Worm (Caenorhabditis elegans) whole organism, dauer: ENCODE measurements around the gene B0244.9.

ENCODE experiments used
- unc-62 ChIP-seq: sonication (generic microtip); optimal IDR thresholded peaks from 2 replicates; lab custom pipeline; 2017; ENCODE audit warnings: missing biosample characterization, missing genetic modification reagents, missing genetic modification characterization

B0244.9 gene

DNA sequence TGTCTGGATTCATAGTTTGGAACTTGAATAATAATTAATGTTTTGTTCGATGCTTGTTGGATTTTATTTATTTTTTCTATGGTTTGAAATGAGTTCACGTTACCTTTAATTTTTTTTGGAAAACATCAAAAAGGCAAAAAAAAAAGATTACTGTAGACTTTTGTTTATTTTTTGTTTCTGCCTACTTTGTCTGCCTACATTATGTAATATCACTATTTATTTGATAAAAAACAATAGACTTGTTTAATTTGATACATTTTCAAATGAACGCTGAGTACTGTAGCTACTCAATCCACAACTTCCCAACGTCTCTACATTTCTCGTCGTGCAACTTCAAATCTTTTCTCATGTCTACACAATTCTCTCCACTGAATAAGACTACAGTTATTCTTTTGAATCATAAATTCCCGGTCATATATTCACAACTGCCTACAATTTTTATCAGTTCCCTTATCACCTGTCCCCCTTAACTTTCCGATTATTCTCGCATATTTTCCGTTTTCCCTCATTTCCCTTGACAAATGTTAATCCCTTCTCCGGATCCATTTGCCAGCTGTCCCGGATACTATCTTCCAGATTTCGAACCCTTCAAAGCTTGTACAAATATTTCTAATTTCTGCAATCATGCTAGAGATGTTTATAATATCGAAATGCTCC, at the start of gene B0244.9, which contains the start of gene B0244.7:
Gene B0244.9, minus strand, starts transcription at position 51 of the 657 bp plus-strand sequence.
Gene B0244.7, plus strand, starts transcription at position 522 of the 657 bp plus-strand sequence.
- no peak for TF ChIP-seq unc-62 (GFP tag; lab: Kevin White, UChicago)

DNA sequence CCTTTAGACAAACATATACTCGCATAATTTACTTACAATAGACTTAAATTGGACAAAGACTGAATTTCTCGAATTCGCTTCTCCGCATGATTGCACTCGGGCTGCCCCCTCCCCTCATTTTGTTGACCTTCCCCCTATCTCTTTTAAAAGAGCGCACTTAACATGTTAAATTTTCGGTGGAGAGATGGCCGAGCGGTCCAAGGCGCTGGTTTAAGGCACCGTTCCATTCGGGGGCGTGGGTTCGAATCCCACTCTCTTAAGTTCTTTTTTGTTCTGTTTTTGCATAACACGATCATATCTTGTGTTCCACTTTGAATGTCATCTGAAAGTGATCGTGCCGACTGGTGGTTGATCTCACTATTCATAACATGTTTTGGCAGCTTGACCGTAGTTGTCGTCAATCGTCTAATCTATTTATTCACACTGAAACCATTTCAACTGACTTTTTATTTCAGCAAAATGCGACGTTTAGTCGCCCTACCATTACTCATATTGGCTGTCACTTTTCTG, 39.0 kb upstream of the B0244.9 start, which contains the start of gene cutl-23:
Gene cutl-23, plus strand, starts transcription at position 460 of the 510 bp plus-strand sequence.
- TF ChIP-seq unc-62 (GFP tag; lab: Kevin White, UChicago), result no peak

DNA sequence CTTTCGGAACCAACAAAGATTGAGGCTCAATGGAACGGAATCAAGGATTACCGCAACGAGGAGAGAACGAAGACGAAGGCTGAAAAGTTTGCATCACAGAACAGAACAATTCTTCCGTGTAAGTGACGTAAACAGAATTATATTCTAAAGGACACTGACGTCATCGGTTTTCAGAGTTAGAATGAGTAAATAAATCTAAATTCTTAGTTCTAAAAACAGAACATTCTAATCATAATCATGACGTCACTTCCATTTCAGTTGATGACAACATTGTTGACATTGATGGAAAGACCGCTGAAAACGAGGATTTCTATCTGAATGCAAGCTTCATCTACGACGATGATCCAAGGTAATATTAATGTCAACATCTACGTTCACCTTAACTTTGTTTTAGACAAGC, 33.2 kb upstream of the B0244.9 start:
- no peak for TF ChIP-seq unc-62 (GFP tag; lab: Kevin White, UChicago)

DNA sequence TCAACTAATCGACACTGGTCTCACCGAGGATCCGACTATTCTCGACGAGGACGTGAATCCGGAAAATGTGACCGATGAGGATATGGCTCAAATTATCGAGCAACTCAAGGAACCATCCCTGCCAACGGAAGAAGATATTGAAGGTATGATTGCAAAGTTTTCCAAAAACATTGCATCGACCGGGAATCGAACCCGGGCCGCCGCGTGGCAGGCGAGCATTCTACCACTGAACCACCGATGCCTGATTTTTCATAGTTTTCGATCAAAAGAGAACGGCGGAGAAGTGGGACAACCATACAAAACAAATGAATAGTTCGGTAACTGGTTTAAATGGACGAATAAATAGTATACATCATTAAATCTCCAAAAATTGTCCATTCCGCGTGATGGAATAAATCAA, 31.1 kb upstream of the B0244.9 start:
- no peak for TF ChIP-seq unc-62 (GFP tag; lab: Kevin White, UChicago)

DNA sequence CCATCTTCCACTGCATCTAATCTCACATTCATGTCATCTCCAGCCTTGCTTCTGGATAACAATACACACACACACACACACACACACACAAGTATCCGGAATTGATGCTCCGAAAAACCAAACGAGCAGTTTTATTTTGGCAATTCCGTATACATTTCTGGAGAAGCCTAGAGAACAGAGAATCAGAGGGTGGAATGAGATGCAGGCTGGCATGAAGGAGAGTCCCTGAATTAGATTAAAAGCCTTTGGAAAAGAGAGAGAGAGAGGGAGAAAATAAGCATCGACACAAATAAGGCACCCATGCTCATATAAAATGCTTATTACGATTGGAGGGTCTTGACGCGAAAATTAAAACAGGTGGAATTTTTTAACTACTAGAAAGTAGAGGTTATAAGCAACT, 29.9 kb upstream of the B0244.9 start:
- no peak for TF ChIP-seq unc-62 (GFP tag; lab: Kevin White, UChicago)

DNA sequence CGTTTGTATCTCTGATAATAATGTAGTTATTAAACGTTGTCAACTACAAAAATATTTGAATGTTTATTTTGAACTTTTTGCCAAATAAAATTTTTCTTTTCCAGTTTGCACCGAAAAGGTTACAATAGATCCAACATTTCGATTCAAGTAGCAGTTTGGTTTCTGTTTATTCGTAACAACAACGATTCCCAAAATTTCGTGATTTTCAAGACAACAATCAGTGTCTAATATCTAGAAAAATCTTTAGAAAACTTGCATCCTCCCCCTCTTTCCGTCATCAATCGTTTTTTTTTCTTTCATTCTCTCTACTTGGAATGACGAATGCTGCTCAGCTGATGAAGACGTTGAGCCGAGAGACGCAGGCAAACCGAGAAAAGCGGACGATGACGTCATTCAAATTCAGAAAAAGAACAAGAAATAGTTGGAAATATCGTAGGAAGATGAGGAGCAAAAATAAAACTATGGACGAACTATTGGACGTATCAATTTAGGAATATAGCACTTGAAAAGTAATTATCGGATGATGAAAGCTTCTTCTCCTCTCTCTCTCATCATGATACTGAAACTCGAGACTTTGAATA, 27.8 kb upstream of the B0244.9 start:
- no peak for TF ChIP-seq unc-62 (GFP tag; lab: Kevin White, UChicago)

DNA sequence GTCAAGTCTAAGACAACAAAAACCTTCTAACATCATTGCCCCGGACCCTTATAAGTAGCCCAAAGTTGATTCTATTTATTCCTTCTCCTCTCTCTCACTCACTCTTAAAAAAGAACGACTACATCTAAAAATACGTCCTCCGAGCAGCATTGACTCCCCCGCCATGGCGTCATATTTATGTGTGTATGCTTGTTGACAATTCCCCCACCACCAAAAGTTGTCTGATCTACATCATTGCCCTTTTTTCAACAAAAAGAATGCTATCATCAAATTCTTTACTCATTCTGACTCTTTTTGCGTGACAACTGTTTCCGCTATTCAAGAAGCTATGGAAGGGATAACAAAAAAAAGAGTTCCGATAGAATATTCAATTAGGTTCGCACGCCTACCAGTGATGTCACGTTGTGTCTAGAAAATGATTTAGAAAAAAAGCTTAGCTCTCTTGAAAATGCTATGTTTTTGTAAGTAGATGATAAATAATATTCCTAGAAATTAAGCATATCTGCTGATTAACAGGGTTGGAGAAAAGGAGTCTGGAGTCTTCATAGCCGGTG, 26.7 kb upstream of the B0244.9 start:
- TF ChIP-seq unc-62 (GFP tag; lab: Kevin White, UChicago), result no peak

DNA sequence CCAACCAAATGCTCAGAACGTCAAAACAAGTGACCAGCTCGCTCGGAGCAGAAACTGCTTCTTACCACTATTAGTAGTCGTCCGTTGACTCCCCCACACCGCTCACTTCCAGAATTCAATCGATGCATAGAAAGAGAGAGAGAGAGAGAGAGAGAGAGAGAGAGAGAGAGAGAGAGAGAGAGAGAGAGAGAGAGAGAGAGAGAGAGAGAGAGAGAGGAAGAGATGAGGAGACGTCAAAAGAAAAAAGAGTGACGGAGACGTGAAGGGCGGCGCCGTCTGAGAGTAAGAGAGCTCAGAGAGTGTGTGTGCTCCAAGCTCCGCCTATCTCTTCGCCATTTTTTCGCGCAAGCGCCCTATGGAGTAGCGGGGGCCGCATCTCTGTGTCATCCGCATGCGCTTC, 24.4 kb upstream of the B0244.9 start, which contains the start of gene ida-1:
Gene ida-1, plus strand, starts transcription at position 336 of the 400 bp plus-strand sequence.
- no peak for TF ChIP-seq unc-62 (GFP tag; lab: Kevin White, UChicago)

DNA sequence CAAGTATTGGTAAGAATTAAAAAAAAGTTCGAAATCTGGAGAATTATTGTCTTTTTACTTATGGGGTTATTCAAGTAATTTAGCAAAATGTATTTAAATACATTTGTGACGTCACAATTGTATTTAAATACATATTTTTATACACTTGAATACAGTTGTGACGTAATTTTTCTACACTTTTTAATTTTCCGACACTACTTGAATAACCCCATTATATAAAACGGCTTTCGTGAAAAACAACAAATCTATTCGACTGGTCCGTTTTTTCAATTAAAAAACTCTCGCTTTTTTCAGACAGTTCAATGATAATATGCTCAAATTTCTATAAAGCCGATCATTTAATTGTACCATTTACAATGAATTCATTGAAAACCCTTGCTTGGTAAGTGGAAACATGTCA, 19.7 kb upstream of the B0244.9 start:
- no peak for TF ChIP-seq unc-62 (GFP tag; lab: Kevin White, UChicago)

DNA sequence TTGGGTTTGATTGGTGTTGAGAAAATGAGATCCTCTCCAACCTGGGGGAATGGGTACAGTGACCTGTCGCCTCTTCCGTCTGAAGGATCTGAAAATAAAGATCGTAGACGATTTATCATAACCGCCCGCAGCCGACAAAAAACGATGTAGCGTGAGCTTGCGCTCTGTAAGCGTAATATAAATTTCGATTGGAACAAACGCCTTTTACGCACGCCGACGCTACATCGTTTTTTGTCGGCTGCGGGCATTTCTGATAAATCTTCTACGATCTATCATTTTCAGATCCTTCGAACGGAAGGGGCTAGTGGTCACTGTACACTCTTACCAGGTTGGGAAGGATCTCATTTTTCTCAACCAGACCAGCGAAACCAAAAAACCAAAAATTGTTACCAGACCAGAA, 17.5 kb upstream of the B0244.9 start:
- TF ChIP-seq unc-62 (GFP tag; lab: Kevin White, UChicago), result no peak

DNA sequence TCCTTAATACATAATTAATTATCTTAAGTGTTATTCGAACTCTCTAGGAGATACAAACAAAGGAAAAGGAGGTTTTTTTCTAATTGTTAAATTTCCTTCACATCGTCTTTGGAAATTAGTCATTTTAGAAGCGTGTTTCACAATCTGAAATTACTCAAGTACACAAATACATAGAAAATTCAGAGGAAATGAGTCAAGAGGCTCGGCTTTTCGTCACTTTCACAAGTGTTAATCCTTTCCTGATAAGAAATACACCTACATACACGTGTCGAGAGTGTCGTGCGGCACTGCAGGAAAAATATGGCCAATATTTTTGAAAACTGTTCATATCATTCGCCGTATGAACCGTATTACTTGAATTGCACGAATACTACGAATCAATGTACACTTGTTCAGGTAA, 16.4 kb upstream of the B0244.9 start, which contains the start of gene B0244.4:
Gene B0244.4, plus strand, starts transcription at position 301 of the 400 bp plus-strand sequence.
- TF ChIP-seq unc-62 (GFP tag; lab: Kevin White, UChicago), result no peak

DNA sequence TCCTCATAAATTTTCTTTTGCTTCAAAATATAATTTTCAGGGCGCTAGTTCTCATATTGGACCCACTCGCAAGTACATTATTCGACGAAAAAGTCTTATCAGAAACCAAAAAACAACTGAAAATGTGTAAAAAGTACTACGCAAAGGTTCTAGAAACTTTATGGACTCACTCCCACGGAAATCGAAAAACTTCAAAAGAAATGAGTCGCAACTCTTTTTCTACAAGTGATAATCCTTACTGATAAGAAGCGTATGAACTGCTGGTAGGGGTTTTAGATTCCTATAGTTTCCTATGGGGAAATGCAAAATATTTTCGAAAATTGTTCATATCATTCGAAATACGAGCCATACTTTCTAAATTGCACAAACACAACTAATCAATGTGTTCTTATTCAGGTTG, 13.7 kb upstream of the B0244.9 start, which contains the start of gene B0244.5:
Gene B0244.5, plus strand, starts transcription at position 301 of the 400 bp plus-strand sequence.
- no peak for TF ChIP-seq unc-62 (GFP tag; lab: Kevin White, UChicago)

DNA sequence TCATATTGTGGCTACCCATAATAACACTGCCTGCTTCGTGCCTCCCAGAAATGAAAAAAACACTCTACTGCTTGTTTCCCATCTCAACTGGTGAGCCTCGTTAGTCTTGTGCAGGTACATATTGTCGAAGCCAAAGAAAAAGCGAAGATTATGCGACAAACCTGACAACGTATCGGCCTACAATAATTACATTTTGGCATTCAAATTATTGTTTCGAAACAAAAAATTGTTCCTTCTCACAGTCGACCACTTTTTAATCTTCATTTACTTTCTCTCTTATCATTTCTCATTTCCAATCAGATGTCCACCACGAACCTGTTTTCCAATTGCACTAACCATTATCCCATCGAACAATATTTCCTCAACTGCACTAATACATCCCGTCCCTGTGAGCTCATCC, 12.3 kb upstream of the B0244.9 start, which contains the start of gene B0244.15:
Gene B0244.15, plus strand, starts transcription at position 301 of the 400 bp plus-strand sequence.
- no peak for TF ChIP-seq unc-62 (GFP tag; lab: Kevin White, UChicago)

DNA sequence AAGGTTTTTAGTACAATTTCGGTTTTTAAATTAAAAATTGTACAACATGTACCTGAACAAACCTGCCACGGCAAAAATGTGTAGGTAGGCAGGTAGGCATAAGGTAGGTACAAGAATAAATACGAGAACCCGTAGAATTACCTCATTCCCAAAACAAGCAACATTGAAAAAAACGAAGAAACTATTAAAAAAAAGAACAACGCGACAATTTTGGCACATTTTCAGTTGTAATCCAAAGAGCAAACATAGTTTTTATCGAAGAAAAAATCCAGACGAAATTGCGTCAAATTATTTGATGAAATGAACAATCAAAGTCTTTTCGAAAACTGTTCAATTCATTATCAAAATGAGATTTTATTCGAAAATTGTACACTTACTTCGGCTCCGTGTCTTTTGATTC, 9.8 kb upstream of the B0244.9 start, which contains the start of gene B0244.16:
Gene B0244.16, plus strand, starts transcription at position 301 of the 400 bp plus-strand sequence.
- TF ChIP-seq unc-62 (GFP tag; lab: Kevin White, UChicago), result no peak

DNA sequence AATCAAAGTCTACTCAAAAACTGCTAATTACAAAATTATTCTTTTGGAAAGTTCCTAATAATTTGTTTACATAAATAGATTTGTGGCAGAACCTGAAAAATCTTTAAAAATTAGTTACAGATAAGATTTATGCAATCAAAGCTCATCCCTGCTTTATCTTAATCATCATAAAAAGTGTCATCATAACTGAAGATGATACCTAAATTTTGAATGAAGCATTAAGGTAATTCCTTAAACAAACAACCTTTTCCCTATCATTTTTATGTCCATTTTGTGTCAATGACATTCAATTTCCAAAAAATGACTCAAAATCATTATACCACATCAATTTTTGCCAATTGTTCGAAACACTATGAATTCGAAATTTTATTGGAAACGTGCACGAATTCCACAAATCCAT, 6.9 kb upstream of the B0244.9 start, which contains the start of gene B0244.6:
Gene B0244.6, plus strand, starts transcription at position 301 of the 400 bp plus-strand sequence.
- TF ChIP-seq unc-62 (GFP tag; lab: Kevin White, UChicago), result no peak

DNA sequence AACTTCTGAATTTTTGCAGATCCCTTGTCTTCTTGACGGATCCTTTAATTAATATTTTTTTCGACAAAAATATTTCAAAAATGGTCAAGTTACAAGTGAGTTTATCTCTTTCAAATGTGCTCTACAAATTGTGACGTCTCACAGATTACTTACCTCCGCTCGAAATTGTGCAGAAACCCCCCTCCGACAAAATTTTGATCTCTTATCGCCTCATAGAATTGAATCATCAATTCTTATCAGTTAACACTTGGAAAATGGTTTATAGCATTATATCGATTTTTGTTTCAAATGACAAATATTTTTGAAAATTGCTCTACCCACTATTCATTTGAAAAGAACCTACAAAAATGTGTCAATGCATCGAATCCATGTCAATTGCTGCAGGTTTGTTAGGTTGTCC, 4.1 kb upstream of the B0244.9 start, which contains the start of gene B0244.10:
Gene B0244.10, plus strand, starts transcription at position 254 of the 400 bp plus-strand sequence.
- no peak for TF ChIP-seq unc-62 (GFP tag; lab: Kevin White, UChicago)
